Worm (Caenorhabditis elegans) whole organism, L4 larva: ENCODE data around the gene C06C3.4.

Source experiments
- D1046.2 ChIP-seq: fragments of 200-800 bp; sonication (Bioruptor generic); IDR thresholded peaks from 2 replicates; pipeline ENCODE4 v1.3.6; 2022; ENCODE audit warnings: missing genetic modification characterization, missing compliant biosample characterization
- F37D6.2 ChIP-seq: sonication (generic microtip); optimal IDR thresholded peaks from 2 replicates; lab custom pipeline; 2016; ENCODE audit warnings: mild to moderate bottlenecking, missing genetic modification characterization, missing compliant biosample characterization
- Y48G9A.11 ChIP-seq: fragments of 200-800 bp; sonication (Bioruptor generic); IDR thresholded peaks from 2 replicates; pipeline ENCODE4 v1.3.6; 2022; ENCODE audit warnings: missing genetic modification reagents, missing genetic modification characterization, missing compliant biosample characterization
- Y5F2A.4 ChIP-seq: fragments of 200-800 bp; sonication (Bioruptor generic); optimal IDR thresholded peaks from 2 replicates; lab custom pipeline; 2018; ENCODE audit warnings: mild to moderate bottlenecking, missing genetic modification characterization, missing compliant biosample characterization
- aha-1 ChIP-seq: fragments of 150-350 bp; peaks from one replicate; lab custom pipeline; 2014; ENCODE audit warnings: missing biosample characterization, missing genetic modification characterization
- aly-2 ChIP-seq: sonication (generic microtip); optimal IDR thresholded peaks from 2 replicates; lab custom pipeline; 2018; ENCODE audit warnings: missing biosample characterization, missing genetic modification characterization
- ama-1 ChIP-seq: fragments of 150-350 bp; optimal IDR thresholded peaks from 2 replicates; lab custom pipeline; 2014; ENCODE audit warnings: inconsistent platforms, mixed read lengths
- ceh-20 ChIP-seq: fragments of 200-800 bp; sonication (Bioruptor generic); IDR thresholded peaks from 2 replicates; pipeline ENCODE4 v1.3.6; 2022; ENCODE audit warnings: missing genetic modification reagents, missing genetic modification characterization, missing compliant biosample characterization
- ceh-28 ChIP-seq: fragments of 150-350 bp; optimal IDR thresholded peaks from 2 replicates; lab custom pipeline; 2014; ENCODE audit warnings: missing biosample characterization, missing genetic modification reagents, missing genetic modification characterization
- ceh-32 ChIP-seq: sonication (generic microtip); optimal IDR thresholded peaks from 2 replicates; lab custom pipeline; 2016; ENCODE audit warnings: mild to moderate bottlenecking, missing genetic modification characterization, missing compliant biosample characterization; ENCODE audit not compliant: poor library complexity
- ceh-44 ChIP-seq: fragments of 200-800 bp; sonication (Bioruptor generic); IDR thresholded peaks from 2 replicates; pipeline ENCODE4 v1.3.6; 2022; ENCODE audit warnings: missing genetic modification reagents, missing genetic modification characterization, missing compliant biosample characterization
- cey-2 ChIP-seq: sonication (generic microtip); optimal IDR thresholded peaks from 3 replicates; lab custom pipeline; 2017; ENCODE audit warnings: missing genetic modification characterization, mild to moderate bottlenecking, missing compliant biosample characterization, antibody characterized with exemption, borderline replicate concordance; ENCODE audit not compliant: insufficient read depth
- dmd-6 ChIP-seq: fragments of 200-800 bp; sonication (Bioruptor generic); IDR thresholded peaks from 2 replicates; pipeline ENCODE4 v1.3.6; 2022; ENCODE audit warnings: missing genetic modification reagents, missing genetic modification characterization, missing compliant biosample characterization
- hif-1 ChIP-seq, 2 experiments: sonication (generic microtip); optimal IDR thresholded peaks; 2 replicates each; lab custom pipeline; 2016 to 2017; ENCODE audit warnings: missing compliant biosample characterization in 2 of 2, missing genetic modification characterization in 2 of 2, missing genetic modification reagents in 2 of 2, missing genotype in 2 of 2, mild to moderate bottlenecking in 1 of 2
- hlh-30 ChIP-seq: sonication (generic microtip); optimal IDR thresholded peaks from 2 replicates; lab custom pipeline; 2017; ENCODE audit warnings: antibody characterized with exemption, mild to moderate bottlenecking, missing genetic modification characterization, missing compliant biosample characterization; ENCODE audit not compliant: insufficient read depth
- hmg-1.1 ChIP-seq: fragments of 200-800 bp; sonication (Bioruptor generic); IDR thresholded peaks from 2 replicates; pipeline ENCODE4 v1.3.6; 2022; ENCODE audit warnings: missing genetic modification reagents, missing genetic modification characterization, missing compliant biosample characterization
- lin-15B ChIP-seq: fragments of 150-350 bp; sonication (generic microtip); optimal IDR thresholded peaks from 3 replicates; lab custom pipeline; 2014; ENCODE audit warnings: missing biosample characterization, missing genetic modification characterization
- madf-5 ChIP-seq, 2 experiments: fragments of 200-800 bp; sonication (Bioruptor generic); IDR thresholded peaks; 2 replicates each; pipeline ENCODE4 v1.3.6; 2022; ENCODE audit warnings: missing compliant biosample characterization in 2 of 2, missing genetic modification characterization in 2 of 2
- mdt-29 ChIP-seq: fragments of 200-800 bp; sonication (Bioruptor generic); IDR thresholded peaks from 2 replicates; pipeline ENCODE4 v1.3.6; 2022; ENCODE audit warnings: missing genetic modification reagents, missing genetic modification characterization, missing compliant biosample characterization
- mxl-3 ChIP-seq: fragments of 200-800 bp; sonication (Bioruptor generic); optimal IDR thresholded peaks from 2 replicates; lab custom pipeline; 2018; ENCODE audit warnings: mild to moderate bottlenecking, missing genetic modification characterization, missing compliant biosample characterization
- nhr-10 ChIP-seq: fragments of 150-350 bp; optimal IDR thresholded peaks from 2 replicates; lab custom pipeline; 2014; ENCODE audit warnings: missing biosample characterization, missing genetic modification characterization
- nhr-11 ChIP-seq: fragments of 150-350 bp; optimal IDR thresholded peaks from 2 replicates; lab custom pipeline; 2014; ENCODE audit warnings: missing biosample characterization, missing genetic modification characterization
- nhr-111 ChIP-seq: fragments of 200-800 bp; sonication (Bioruptor generic); optimal IDR thresholded peaks from 2 replicates; lab custom pipeline; 2018; ENCODE audit warnings: mild to moderate bottlenecking, missing genetic modification characterization, missing compliant biosample characterization
- nhr-25 ChIP-seq: sonication (generic microtip); optimal IDR thresholded peaks from 2 replicates; lab custom pipeline; 2017; ENCODE audit warnings: missing genetic modification characterization, mild to moderate bottlenecking, missing compliant biosample characterization, antibody characterized with exemption, moderate library complexity, borderline replicate concordance; ENCODE audit not compliant: insufficient read depth
- nhr-42 ChIP-seq: fragments of 200-800 bp; sonication (Bioruptor generic); IDR thresholded peaks from 2 replicates; pipeline ENCODE4 v1.3.6; 2022; ENCODE audit warnings: missing genetic modification characterization, missing compliant biosample characterization
- nhr-76 ChIP-seq: fragments of 150-350 bp; optimal IDR thresholded peaks from 2 replicates; lab custom pipeline; 2014; ENCODE audit warnings: missing biosample characterization, missing genetic modification characterization
- saeg-2 ChIP-seq: fragments of 200-800 bp; sonication (Bioruptor generic); IDR thresholded peaks from 2 replicates; pipeline ENCODE4 v1.3.6; 2022; ENCODE audit warnings: missing genetic modification reagents, missing genetic modification characterization, missing compliant biosample characterization
- snpc-1.2 ChIP-seq: fragments of 200-800 bp; sonication (Bioruptor generic); IDR thresholded peaks from 2 replicates; pipeline ENCODE4 v1.3.6; 2022; ENCODE audit warnings: missing genetic modification reagents, missing genetic modification characterization, missing compliant biosample characterization
- snpc-4 ChIP-seq: fragments of 150-350 bp; optimal IDR thresholded peaks from 2 replicates; lab custom pipeline; 2014; ENCODE audit warnings: missing biosample characterization, missing genetic modification characterization
- spr-1 ChIP-seq: sonication (generic microtip); optimal IDR thresholded peaks from 2 replicates; lab custom pipeline; 2016; ENCODE audit warnings: mild to moderate bottlenecking, missing genetic modification characterization, missing compliant biosample characterization
- unc-39 ChIP-seq: sonication (generic microtip); optimal IDR thresholded peaks from 2 replicates; lab custom pipeline; 2017; ENCODE audit warnings: missing biosample characterization, missing genetic modification characterization
- zip-2 ChIP-seq: fragments of 150-350 bp; optimal IDR thresholded peaks from 2 replicates; lab custom pipeline; 2014; ENCODE audit warnings: missing biosample characterization, missing genetic modification characterization
- ztf-11 ChIP-seq: fragments of 150-350 bp; optimal IDR thresholded peaks from 2 replicates; lab custom pipeline; 2014; ENCODE audit warnings: missing biosample characterization, missing genetic modification characterization

Gene C06C3.4

ce11 chrII:9329474-9329873 lies 43.6 kb upstream of the C06C3.4 start, which contains the start of gene wbp-2:
TSS of gene wbp-2 (plus strand) at chrII:9329774.
- no peak for TF ChIP-seq F37D6.2
- no peak for TF ChIP-seq mdt-29
- TF ChIP-seq ama-1 (lab: Kevin White, UChicago), result no peak
- TF ChIP-seq nhr-76 (tag; lab: Kevin White, UChicago), result no peak
- TF ChIP-seq ztf-11 (tag; lab: Kevin White, UChicago), result no peak
- no peak for TF ChIP-seq hif-1 (tag; optimal IDR thresholded peaks at IDR 0.05; lab: Kevin White, UChicago)
- no peak for TF ChIP-seq nhr-111 (GFP tag; lab: Kevin White, UChicago)
- no peak for TF ChIP-seq D1046.2 (GFP tag; lab: Robert Waterston, UW)
- TF ChIP-seq hmg-1.1 (GFP tag; lab: Robert Waterston, UW), result no peak
- no peak for TF ChIP-seq ceh-28 (tag; lab: Kevin White, UChicago)
- no peak for TF ChIP-seq mxl-3 (GFP tag; lab: Kevin White, UChicago)
- TF ChIP-seq nhr-42 (GFP tag; lab: Robert Waterston, UW), result no peak
- no peak for TF ChIP-seq nhr-25 (tag; lab: Kevin White, UChicago)
- TF ChIP-seq aha-1 (tag; lab: Kevin White, UChicago), result no peak
- TF ChIP-seq Y5F2A.4 (GFP tag; lab: Kevin White, UChicago), result no peak
- no peak for TF ChIP-seq lin-15B (tag; lab: Kevin White, UChicago)
- no peak for TF ChIP-seq hlh-30
- no peak for TF ChIP-seq ceh-32 (tag; lab: Kevin White, UChicago)

DNA sequence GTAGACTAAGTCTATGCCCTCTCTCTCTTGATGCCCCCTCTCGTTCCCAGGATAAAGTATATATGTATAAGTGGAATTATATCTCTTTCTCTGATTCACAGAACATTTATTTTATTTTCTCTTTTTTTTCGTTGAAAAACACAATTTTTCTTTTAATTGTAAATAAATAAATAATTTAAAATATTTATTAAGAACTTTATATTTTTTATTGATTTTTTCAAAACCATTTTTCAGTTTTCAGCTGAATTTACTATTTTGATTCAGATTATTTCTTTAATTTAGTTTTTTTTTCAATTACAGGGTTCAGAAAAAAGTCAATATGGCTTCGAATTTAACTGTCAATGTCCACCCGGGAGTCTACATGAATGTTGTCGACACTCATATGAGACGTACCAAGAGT lies 41.7 kb upstream of the C06C3.4 start, which contains the start of gene eif-3.F:
Gene eif-3.F (plus strand): TSS at position 301 of the 400 bp plus-strand sequence.
- TF ChIP-seq ceh-44 (no peak), nhr-25 (tag; lab: Kevin White, UChicago) (no peak), ceh-32 (tag; lab: Kevin White, UChicago) (no peak)

- no peak for TF ChIP-seq saeg-2 (GFP tag; lab: Robert Waterston, UW)
- no peak for TF ChIP-seq snpc-1.2 (GFP tag; lab: Robert Waterston, UW)
- TF ChIP-seq unc-39, result no peak
- TF ChIP-seq nhr-10 (tag; lab: Kevin White, UChicago), result no peak
- TF ChIP-seq ceh-32 (tag; lab: Kevin White, UChicago), result no peak
- no peak for TF ChIP-seq spr-1 (tag; lab: Kevin White, UChicago)
- no peak for TF ChIP-seq snpc-4 (tag; lab: Kevin White, UChicago)
- TF ChIP-seq nhr-25 (tag; lab: Kevin White, UChicago), result no peak
- no peak for TF ChIP-seq cey-2 (tag; lab: Kevin White, UChicago)
- no peak for TF ChIP-seq ceh-20 (GFP tag; lab: Robert Waterston, UW)
- no peak for TF ChIP-seq mxl-3 (GFP tag; lab: Kevin White, UChicago)
- TF ChIP-seq Y48G9A.11 (GFP tag; lab: Robert Waterston, UW), result no peak
- no peak for TF ChIP-seq ceh-44
- TF ChIP-seq nhr-11 (tag; lab: Kevin White, UChicago), result no peak
- TF ChIP-seq, all 104 proteins: peak for 0
Measured at ce11 chrII:9333034-9333433, 40.1 kb upstream of the C06C3.4 start.

DNA sequence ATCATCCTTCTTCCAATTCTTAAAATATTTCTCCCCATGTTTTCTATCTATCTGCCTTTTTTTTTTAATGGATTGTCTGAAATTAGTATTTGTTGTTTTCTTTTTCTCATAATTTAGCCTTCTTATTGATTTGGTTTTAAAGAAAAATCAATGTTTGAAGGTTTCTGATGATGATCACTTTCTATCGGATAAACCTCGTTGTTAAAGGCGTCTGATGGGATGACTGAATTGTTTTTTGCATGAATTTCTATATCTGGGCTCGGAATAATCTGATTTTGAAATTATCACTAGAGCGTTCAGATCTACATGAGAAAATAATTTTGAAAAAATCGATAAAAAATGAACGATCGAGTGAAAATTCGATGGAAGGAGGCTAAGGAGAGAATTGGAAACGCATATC lies 39.4 kb upstream of the C06C3.4 start, which contains the start of gene scp-1:
Gene scp-1 (plus strand): TSS at position 301 of the 400 bp plus-strand sequence.
- no peak for TF ChIP-seq madf-5 (GFP tag; IDR thresholded peaks at IDR 0.05; lab: Robert Waterston, UW)
- TF ChIP-seq aly-2 (tag; lab: Kevin White, UChicago), result no peak
- TF ChIP-seq zip-2 (tag; lab: Kevin White, UChicago), result no peak
- no peak for TF ChIP-seq dmd-6 (GFP tag; lab: Robert Waterston, UW)
- TF ChIP-seq ceh-28 (tag; lab: Kevin White, UChicago), result peak; percentile 4
